Worm (Caenorhabditis elegans) whole organism, late embryonic: ENCODE data around the gene VM106R.1.

Experiments
- F13H6.1 ChIP-seq: sonication (generic microtip); optimal IDR thresholded peaks from 2 replicates; lab custom pipeline; 2016; ENCODE audit warnings: missing genetic modification characterization, missing compliant biosample characterization
- K02D7.2 ChIP-seq: sonication (generic microtip); optimal IDR thresholded peaks from 2 replicates; lab custom pipeline; 2017; ENCODE audit warnings: mild to moderate bottlenecking, missing genetic modification characterization, missing compliant biosample characterization
- K09A11.1 ChIP-seq: sonication (generic microtip); optimal IDR thresholded peaks from 2 replicates; lab custom pipeline; 2017; ENCODE audit warnings: antibody characterized with exemption, mild to moderate bottlenecking, missing genetic modification characterization, missing compliant biosample characterization; ENCODE audit not compliant: insufficient read depth
- T23F11.4 ChIP-seq: fragments of 200-800 bp; sonication (Bioruptor generic); optimal IDR thresholded peaks from 2 replicates; lab custom pipeline; 2018; ENCODE audit warnings: mild to moderate bottlenecking, missing genetic modification characterization, missing compliant biosample characterization
- ahr-1 ChIP-seq: sonication (generic microtip); optimal IDR thresholded peaks from 2 replicates; lab custom pipeline; 2016; ENCODE audit warnings: missing genetic modification characterization, missing compliant biosample characterization
- ceh-14 ChIP-seq: sonication (generic microtip); optimal IDR thresholded peaks from 2 replicates; lab custom pipeline; 2016; ENCODE audit warnings: missing genotype, missing genetic modification characterization, missing compliant biosample characterization
- ceh-22 ChIP-seq: sonication (generic microtip); optimal IDR thresholded peaks from 2 replicates; lab custom pipeline; 2017; ENCODE audit warnings: missing biosample characterization, missing genetic modification characterization
- ceh-24 ChIP-seq: sonication (generic microtip); optimal IDR thresholded peaks from 2 replicates; lab custom pipeline; 2016; ENCODE audit warnings: mild to moderate bottlenecking, missing genetic modification characterization, missing compliant biosample characterization
- ceh-30 ChIP-seq: fragments of 150-350 bp; optimal IDR thresholded peaks from 2 replicates; lab custom pipeline; 2014; ENCODE audit warnings: missing biosample characterization, missing genetic modification characterization
- ceh-31 ChIP-seq: sonication (generic microtip); optimal IDR thresholded peaks from 2 replicates; lab custom pipeline; 2016; ENCODE audit warnings: missing genetic modification characterization, missing compliant biosample characterization
- ceh-34 ChIP-seq: sonication (generic microtip); optimal IDR thresholded peaks from 2 replicates; lab custom pipeline; 2016; ENCODE audit warnings: mild to moderate bottlenecking, missing genetic modification characterization, missing compliant biosample characterization
- ceh-45 ChIP-seq: fragments of 200-800 bp; sonication (Bioruptor generic); IDR thresholded peaks from 2 replicates; pipeline ENCODE4 v1.3.6; 2022; ENCODE audit warnings: missing genetic modification reagents, missing genetic modification characterization, missing compliant biosample characterization
- ceh-6 ChIP-seq: fragments of 200-800 bp; sonication (Bioruptor generic); optimal IDR thresholded peaks from 2 replicates; lab custom pipeline; 2018; ENCODE audit warnings: mild to moderate bottlenecking, missing genetic modification characterization, missing compliant biosample characterization
- dve-1 ChIP-seq: sonication (generic microtip); optimal IDR thresholded peaks from 2 replicates; lab custom pipeline; 2017; ENCODE audit warnings: antibody characterized with exemption, mild to moderate bottlenecking, missing genetic modification characterization, missing compliant biosample characterization
- elt-2 ChIP-seq: sonication (generic microtip); optimal IDR thresholded peaks from 2 replicates; lab custom pipeline; 2016; ENCODE audit warnings: missing genetic modification reagents, missing genetic modification characterization, missing compliant biosample characterization
- elt-4 ChIP-seq: sonication (generic microtip); optimal IDR thresholded peaks from 2 replicates; lab custom pipeline; 2016; ENCODE audit warnings: missing genetic modification characterization, missing compliant biosample characterization
- ets-4 ChIP-seq: sonication (generic microtip); optimal IDR thresholded peaks from 2 replicates; lab custom pipeline; 2016; ENCODE audit warnings: missing genetic modification characterization, missing compliant biosample characterization
- fax-1 ChIP-seq: sonication (generic microtip); optimal IDR thresholded peaks from 2 replicates; lab custom pipeline; 2016; ENCODE audit warnings: missing genotype, missing genetic modification characterization, missing compliant biosample characterization
- hlh-13 ChIP-seq: fragments of 200-800 bp; sonication (Bioruptor generic); optimal IDR thresholded peaks from 2 replicates; lab custom pipeline; 2018; ENCODE audit warnings: mild to moderate bottlenecking, missing genetic modification characterization, missing compliant biosample characterization
- hlh-15 ChIP-seq: sonication (generic microtip); optimal IDR thresholded peaks from 2 replicates; lab custom pipeline; 2016; ENCODE audit warnings: missing genetic modification characterization, missing compliant biosample characterization
- hlh-30 ChIP-seq: sonication (generic microtip); optimal IDR thresholded peaks from 2 replicates; lab custom pipeline; 2017; ENCODE audit warnings: antibody characterized with exemption, missing genetic modification characterization, missing compliant biosample characterization; ENCODE audit not compliant: insufficient read depth
- lim-6 ChIP-seq: sonication (generic microtip); optimal IDR thresholded peaks from 2 replicates; lab custom pipeline; 2016; ENCODE audit warnings: missing genetic modification characterization, missing compliant biosample characterization
- lin-11 ChIP-seq: fragments of 200-800 bp; sonication (Bioruptor generic); optimal IDR thresholded peaks from 2 replicates; lab custom pipeline; 2018; ENCODE audit warnings: mild to moderate bottlenecking, missing genetic modification characterization, missing compliant biosample characterization
- madf-2 ChIP-seq: sonication (generic microtip); optimal IDR thresholded peaks from 2 replicates; lab custom pipeline; 2017; ENCODE audit warnings: missing genetic modification characterization, missing compliant biosample characterization
- mec-3 ChIP-seq: sonication (generic microtip); optimal IDR thresholded peaks from 2 replicates; lab custom pipeline; 2016; ENCODE audit warnings: borderline replicate concordance, missing genetic modification characterization, missing compliant biosample characterization
- nfya-1 ChIP-seq: sonication (generic microtip); optimal IDR thresholded peaks from 2 replicates; lab custom pipeline; 2017; ENCODE audit warnings: missing genetic modification characterization, mild to moderate bottlenecking, missing compliant biosample characterization, antibody characterized with exemption, moderate library complexity
- nhr-11 ChIP-seq: fragments of 150-350 bp; optimal IDR thresholded peaks from 2 replicates; lab custom pipeline; 2014; ENCODE audit warnings: missing biosample characterization, missing genetic modification characterization
- npax-4 ChIP-seq: sonication (generic microtip); optimal IDR thresholded peaks from 2 replicates; lab custom pipeline; 2016; ENCODE audit warnings: missing genetic modification characterization, missing compliant biosample characterization
- odd-2 ChIP-seq: sonication (generic microtip); optimal IDR thresholded peaks from 2 replicates; lab custom pipeline; 2017; ENCODE audit warnings: antibody characterized with exemption, mild to moderate bottlenecking, missing genetic modification characterization, missing compliant biosample characterization
- pag-3 ChIP-seq: sonication (generic microtip); optimal IDR thresholded peaks from 2 replicates; lab custom pipeline; 2016; ENCODE audit warnings: missing compliant biosample characterization, missing genetic modification characterization, borderline replicate concordance
- pat-9 ChIP-seq: fragments of 200-800 bp; sonication (Bioruptor generic); optimal IDR thresholded peaks from 2 replicates; lab custom pipeline; 2018; ENCODE audit warnings: mild to moderate bottlenecking, missing genetic modification characterization, moderate library complexity, missing compliant biosample characterization
- pax-1 ChIP-seq: fragments of 150-350 bp; optimal IDR thresholded peaks from 2 replicates; lab custom pipeline; 2014; ENCODE audit warnings: missing biosample characterization, missing genetic modification characterization
- pha-2 ChIP-seq: sonication (generic microtip); optimal IDR thresholded peaks from 2 replicates; lab custom pipeline; 2017; ENCODE audit warnings: mild to moderate bottlenecking, missing genetic modification characterization, missing compliant biosample characterization
- pros-1 ChIP-seq: fragments of 150-350 bp; optimal IDR thresholded peaks from 2 replicates; lab custom pipeline; 2014; ENCODE audit warnings: missing biosample characterization, missing genetic modification reagents, missing genetic modification characterization
- ref-2 ChIP-seq: sonication (generic microtip); optimal IDR thresholded peaks from 2 replicates; lab custom pipeline; 2016; ENCODE audit warnings: missing genetic modification characterization, missing compliant biosample characterization
- rnt-1 ChIP-seq: sonication (generic microtip); optimal IDR thresholded peaks from 2 replicates; lab custom pipeline; 2016; ENCODE audit warnings: missing genetic modification characterization, missing compliant biosample characterization
- sdc-2 ChIP-seq: sonication (generic microtip); optimal IDR thresholded peaks from 2 replicates; lab custom pipeline; 2016; ENCODE audit warnings: missing genotype, missing genetic modification characterization, missing compliant biosample characterization
- sox-2 ChIP-seq: fragments of 200-800 bp; sonication (Bioruptor generic); IDR thresholded peaks from 2 replicates; pipeline ENCODE4 v1.3.6; 2022; ENCODE audit warnings: missing genetic modification reagents, missing genetic modification characterization, missing compliant biosample characterization
- syd-9 ChIP-seq: sonication (generic microtip); optimal IDR thresholded peaks from 2 replicates; lab custom pipeline; 2016; ENCODE audit warnings: mild to moderate bottlenecking, missing genetic modification characterization, moderate library complexity, missing compliant biosample characterization
- tbx-7 ChIP-seq: sonication (generic microtip); optimal IDR thresholded peaks from 2 replicates; lab custom pipeline; 2016; ENCODE audit warnings: missing genotype, missing genetic modification characterization, missing compliant biosample characterization
- ttx-3 ChIP-seq: sonication (generic microtip); optimal IDR thresholded peaks from 2 replicates; lab custom pipeline; 2016; ENCODE audit warnings: missing genetic modification reagents, missing genetic modification characterization, missing compliant biosample characterization
- unc-42 ChIP-seq: sonication (generic microtip); optimal IDR thresholded peaks from 2 replicates; lab custom pipeline; 2016; ENCODE audit warnings: missing genotype, missing genetic modification characterization, missing compliant biosample characterization
- unc-55 ChIP-seq: sonication (generic microtip); optimal IDR thresholded peaks from 2 replicates; lab custom pipeline; 2017; ENCODE audit warnings: missing biosample characterization, missing genetic modification reagents, missing genetic modification characterization

VM106R.1 gene

DNA sequence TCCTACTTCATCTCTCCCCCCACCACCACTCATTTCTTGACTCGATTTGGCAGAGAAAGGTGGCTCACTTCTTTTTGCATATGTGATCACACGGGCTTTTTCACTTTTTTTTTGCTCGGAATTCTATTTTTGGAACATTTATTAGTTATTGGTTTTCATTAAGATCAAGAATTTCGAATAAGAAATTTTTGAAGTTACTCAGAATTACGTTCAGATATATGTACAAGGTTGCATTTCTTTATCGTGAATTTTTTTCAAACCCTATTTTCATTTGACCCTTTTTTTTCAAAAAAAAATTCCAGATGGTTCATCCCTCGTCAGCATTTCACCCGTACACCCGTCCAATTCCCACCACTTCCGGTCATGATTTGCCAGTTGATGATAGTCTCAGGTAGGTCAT lies 23.5 kb downstream of the VM106R.1 start, which contains the start of gene ceh-62:
ceh-62 (plus strand) TSS at position 301 of the 400 bp plus-strand sequence.
- no peak for TF ChIP-seq lim-6 (tag; lab: Kevin White, UChicago)

DNA sequence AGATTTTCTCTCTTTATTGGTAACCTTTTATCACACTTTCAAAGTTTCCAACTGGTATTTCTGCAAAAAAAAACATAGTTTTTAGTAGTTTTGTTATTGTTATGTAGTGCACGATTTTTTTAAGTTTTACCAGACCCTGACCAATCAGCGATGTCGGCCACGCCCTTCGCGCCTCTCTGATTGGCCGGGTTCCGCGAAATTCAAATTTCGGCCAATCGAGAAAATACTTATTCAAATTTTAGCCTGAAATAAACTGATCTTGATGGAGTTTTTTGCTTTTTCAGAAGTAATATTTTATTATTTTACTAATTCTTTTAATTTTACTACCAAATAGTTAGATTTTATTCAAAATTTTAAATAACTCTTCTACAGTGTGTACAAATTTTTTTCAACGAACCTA lies 24.1 kb downstream of the VM106R.1 start:
- TF ChIP-seq tbx-7 (tag; lab: Kevin White, UChicago) (no peak), nfya-1 (tag; lab: Kevin White, UChicago) (peak; percentile 83)

DNA sequence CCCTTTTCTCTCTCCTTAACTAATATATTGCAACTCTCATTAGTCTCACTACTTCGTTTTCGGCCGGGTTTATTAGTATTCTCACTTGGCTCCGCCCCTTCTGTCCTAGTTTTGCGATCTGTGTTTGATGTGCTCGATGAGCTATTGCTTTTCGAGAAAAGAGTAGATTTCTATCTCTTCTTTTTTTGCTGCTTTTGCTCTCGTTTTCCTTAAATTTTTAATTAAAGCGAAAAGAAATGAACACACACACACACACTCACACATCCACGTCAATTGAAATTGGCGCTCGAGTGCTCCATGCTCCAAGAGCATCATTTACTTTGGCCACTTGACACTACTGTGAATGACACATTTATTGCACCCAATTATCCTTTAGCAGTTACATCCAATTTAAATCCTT lies 24.5 kb downstream of the VM106R.1 start:
- TF ChIP-seq ceh-14 (tag; lab: Kevin White, UChicago) (peak; percentile 14), T23F11.4 (GFP tag; lab: Kevin White, UChicago) (no peak), unc-42 (tag; lab: Kevin White, UChicago) (peak; percentile 8), lim-6 (tag; lab: Kevin White, UChicago) (peak; percentile 61), ceh-6 (no peak)

DNA sequence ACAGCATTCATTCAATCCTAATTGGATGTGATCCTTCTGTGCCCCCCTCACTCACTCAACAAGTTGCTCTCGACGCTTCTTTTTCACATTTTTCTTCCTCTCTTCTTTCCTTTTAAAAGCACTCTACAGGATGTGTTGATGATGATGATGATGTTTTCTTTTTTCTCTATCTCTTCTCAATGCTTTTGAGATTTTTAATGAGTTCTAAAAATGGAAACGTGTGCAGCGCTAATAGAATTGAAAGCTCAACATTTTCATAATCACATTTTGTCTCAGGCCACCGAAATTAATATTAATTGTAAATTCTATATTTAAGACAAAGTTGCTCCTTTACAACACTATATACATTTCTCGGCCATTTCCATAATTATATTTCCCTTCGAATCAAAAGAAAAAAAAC lies 28.8 kb downstream of the VM106R.1 start:
- TF ChIP-seq odd-2 (no peak), unc-42 (tag; lab: Kevin White, UChicago) (peak; percentile 27), ref-2 (no peak), hlh-15 (tag; lab: Kevin White, UChicago) (no peak), hlh-30 (tag; lab: Kevin White, UChicago) (no peak), madf-2 (no peak), ceh-34 (no peak), ceh-14 (tag; lab: Kevin White, UChicago) (peak; percentile 10), F13H6.1 (tag; lab: Kevin White, UChicago) (no peak), pros-1 (tag; lab: Kevin White, UChicago) (no peak), dve-1 (tag; lab: Kevin White, UChicago) (no peak), elt-2 (tag; lab: Kevin White, UChicago) (no peak), nhr-11 (no peak), ceh-24 (tag; lab: Kevin White, UChicago) (no peak), ttx-3 (tag; lab: Kevin White, UChicago) (no peak)

DNA sequence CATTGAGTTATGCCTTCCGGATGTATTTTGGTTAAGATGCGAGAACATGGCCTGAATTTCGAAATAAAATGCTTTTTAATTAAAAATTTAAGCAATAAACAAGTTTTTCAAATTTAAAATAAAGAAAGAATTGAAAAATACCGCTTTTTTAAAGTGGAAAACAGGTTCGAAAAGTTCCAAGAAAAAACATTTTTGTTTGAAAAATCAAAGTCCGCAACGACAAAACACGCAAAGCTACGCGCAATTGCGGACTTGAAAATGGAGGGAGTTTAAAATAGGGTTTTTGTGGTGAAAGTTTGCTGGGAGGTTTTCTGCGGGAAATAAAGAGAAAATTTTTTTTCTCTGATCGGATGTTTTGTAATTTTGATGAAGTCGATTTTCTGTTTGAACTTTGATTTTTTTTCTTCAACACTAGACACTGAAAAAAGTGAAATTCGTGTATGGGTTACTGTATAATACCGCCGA lies 30.5 kb downstream of the VM106R.1 start, which contains the start of gene npp-19:
npp-19 (minus strand) TSS at position 51 of the 465 bp plus-strand sequence.
- TF ChIP-seq unc-55 (no peak), nhr-11 (no peak), rnt-1 (peak; percentile 20), ceh-30 (peak; percentile 27), T23F11.4 (GFP tag; lab: Kevin White, UChicago) (no peak), nfya-1 (tag; lab: Kevin White, UChicago) (peak; percentile 35), hlh-13 (GFP tag; lab: Kevin White, UChicago) (no peak), pag-3 (tag; lab: Kevin White, UChicago) (no peak), hlh-15 (tag; lab: Kevin White, UChicago) (no peak), pax-1 (tag; lab: Kevin White, UChicago) (no peak), ttx-3 (tag; lab: Kevin White, UChicago) (no peak), ref-2 (no peak), sox-2 (GFP tag; lab: Robert Waterston, UW) (no peak), hlh-30 (tag; lab: Kevin White, UChicago) (peak; percentile 16), K02D7.2 (tag; lab: Kevin White, UChicago) (no peak), ceh-22 (tag; lab: Kevin White, UChicago) (no peak), syd-9 (tag; lab: Kevin White, UChicago) (no peak), mec-3 (tag; lab: Kevin White, UChicago) (no peak), pat-9 (tag; lab: Kevin White, UChicago) (peak; percentile 11), elt-2 (tag; lab: Kevin White, UChicago) (peak; percentile 32), ceh-14 (tag; lab: Kevin White, UChicago) (no peak), ceh-31 (tag; lab: Kevin White, UChicago) (no peak), ceh-45 (GFP tag; lab: Robert Waterston, UW) (no peak), npax-4 (no peak), lin-11 (tag; lab: Kevin White, UChicago) (no peak), elt-4 (tag; lab: Kevin White, UChicago) (no peak), fax-1 (no peak), K09A11.1 (peak; percentile 37), odd-2 (no peak), sdc-2 (no peak), ahr-1 (tag; lab: Kevin White, UChicago) (no peak), pha-2 (tag; lab: Kevin White, UChicago) (no peak), ets-4 (no peak)
